Fruit fly (Drosophila melanogaster) whole organism, embryonic: ENCODE measurements around the gene Atg8b.

Experiments
- Atf-2 ChIP-seq: fragments of 200-800 bp; sonication (Bioruptor generic); optimal IDR thresholded peaks from 2 replicates; lab custom pipeline; 2016; ENCODE audit warnings: missing biosample characterization, missing genetic modification characterization
- Awh ChIP-seq: fragments of 200-800 bp; sonication (Bioruptor generic); IDR thresholded peaks from 2 replicates; pipeline ENCODE4, ENCODE4 v1.3.6; 2022; ENCODE audit warnings: missing biosample characterization, missing genetic modification characterization
- Bteb2 ChIP-seq: fragments of 200-800 bp; sonication (Bioruptor generic); optimal IDR thresholded peaks from 2 replicates; lab custom pipeline; 2016; ENCODE audit warnings: missing biosample characterization, missing genetic modification characterization
- CG10209 ChIP-seq: fragments of 200-800 bp; sonication (Bioruptor generic); optimal IDR thresholded peaks from 3 replicates; lab custom pipeline; 2017; ENCODE audit warnings: missing biosample characterization, mild to moderate bottlenecking, missing genetic modification characterization, missing genetic modification reagents
- CG10267 ChIP-seq: fragments of 200-800 bp; sonication (Bioruptor generic); optimal IDR thresholded peaks from 2 replicates; lab custom pipeline; 2018; ENCODE audit warnings: missing biosample characterization, mild to moderate bottlenecking, missing genetic modification characterization, moderate library complexity
- CG10321 ChIP-seq: fragments of 200-800 bp; sonication (Bioruptor generic); IDR thresholded peaks from 2 replicates; pipeline ENCODE4 v1.3.6; 2022; ENCODE audit warnings: missing biosample characterization, missing genetic modification characterization
- CG11456 ChIP-seq: fragments of 200-800 bp; sonication (Bioruptor generic); IDR thresholded peaks from 3 replicates; pipeline ENCODE4 v1.3.6; 2022; ENCODE audit warnings: missing biosample characterization, missing genetic modification characterization
- CG12659 ChIP-seq: fragments of 200-800 bp; sonication (Bioruptor generic); optimal IDR thresholded peaks from 3 replicates; lab custom pipeline; 2017; ENCODE audit warnings: mild to moderate bottlenecking, missing biosample characterization, missing genetic modification reagents, missing genetic modification characterization
- CG17361 ChIP-seq: fragments of 200-800 bp; sonication (Bioruptor generic); IDR thresholded peaks from 3 replicates; pipeline ENCODE4 v1.3.6; 2022; ENCODE audit warnings: missing biosample characterization, missing genetic modification characterization
- CG17829 ChIP-seq: fragments of 200-800 bp; optimal IDR thresholded peaks from 2 replicates; lab custom pipeline; 2019; ENCODE audit warnings: missing biosample characterization, mild to moderate bottlenecking, missing genetic modification characterization, moderate library complexity
- CG18619 ChIP-seq: fragments of 200-800 bp; sonication (Bioruptor generic); optimal IDR thresholded peaks from 3 replicates; lab custom pipeline; 2017; ENCODE audit warnings: missing biosample characterization, mild to moderate bottlenecking, missing genetic modification characterization
- CG2712 ChIP-seq: fragments of 200-800 bp; optimal IDR thresholded peaks from 3 replicates; lab custom pipeline; 2019; ENCODE audit warnings: missing biosample characterization, mild to moderate bottlenecking, missing genetic modification characterization, moderate library complexity
- CG30020 ChIP-seq: fragments of 200-800 bp; optimal IDR thresholded peaks from 2 replicates; lab custom pipeline; 2019; ENCODE audit warnings: missing biosample characterization, mild to moderate bottlenecking, missing genetic modification characterization, moderate library complexity
- CG4282 ChIP-seq: fragments of 200-800 bp; sonication (Bioruptor generic); optimal IDR thresholded peaks from 2 replicates; lab custom pipeline; 2016; ENCODE audit warnings: missing biosample characterization, missing genetic modification characterization
- CG5180 ChIP-seq: fragments of 200-800 bp; sonication (Bioruptor generic); optimal IDR thresholded peaks from 3 replicates; lab custom pipeline; 2017; ENCODE audit warnings: missing biosample characterization, missing genetic modification characterization, mild to moderate bottlenecking, moderate library complexity, missing genetic modification reagents
- CG7271 ChIP-seq: fragments of 200-800 bp; sonication (Bioruptor generic); optimal IDR thresholded peaks from 2 replicates; lab custom pipeline; 2018; ENCODE audit warnings: missing biosample characterization, mild to moderate bottlenecking, missing genetic modification characterization, moderate library complexity
- CG7839 ChIP-seq: fragments of 200-800 bp; sonication (Bioruptor generic); optimal IDR thresholded peaks from 3 replicates; lab custom pipeline; 2018; ENCODE audit warnings: missing biosample characterization, mild to moderate bottlenecking, missing genetic modification characterization, moderate library complexity
- CG7928 ChIP-seq: fragments of 200-800 bp; sonication (Bioruptor generic); optimal IDR thresholded peaks from 2 replicates; lab custom pipeline; 2017; ENCODE audit warnings: missing biosample characterization, mild to moderate bottlenecking, missing genetic modification characterization
- CG8765 ChIP-seq: fragments of 200-800 bp; sonication (Bioruptor generic); IDR thresholded peaks from 2 replicates; pipeline ENCODE4 v1.3.6; 2022; ENCODE audit warnings: missing biosample characterization, missing genetic modification characterization
- CoRest ChIP-seq: fragments of 200-800 bp; sonication (Bioruptor generic); optimal IDR thresholded peaks from 3 replicates; lab custom pipeline; 2018; ENCODE audit warnings: missing biosample characterization, mild to moderate bottlenecking, missing genetic modification characterization, moderate library complexity
- Dek ChIP-seq: fragments of 200-800 bp; sonication (Bioruptor generic); optimal IDR thresholded peaks from 3 replicates; lab custom pipeline; 2019; ENCODE audit warnings: missing biosample characterization, mild to moderate bottlenecking, missing genetic modification characterization, moderate library complexity
- HLH4C ChIP-seq: fragments of 200-800 bp; sonication (Bioruptor generic); IDR thresholded peaks from 3 replicates; pipeline ENCODE4 v1.3.6; 2022; ENCODE audit warnings: missing biosample characterization, missing genetic modification characterization; ENCODE audit not compliant: partially characterized antibody
- Lim3 ChIP-seq: fragments of 200-800 bp; sonication (Bioruptor generic); IDR thresholded peaks from 2 replicates; pipeline ENCODE4 v1.3.6; 2022; ENCODE audit warnings: missing biosample characterization, missing genetic modification characterization
- Max ChIP-seq: fragments of 200-800 bp; sonication (Bioruptor generic); optimal IDR thresholded peaks from 2 replicates; lab custom pipeline; 2016; ENCODE audit warnings: missing biosample characterization, mild to moderate bottlenecking, missing genetic modification characterization
- Med ChIP-seq: fragments of 200-800 bp; sonication (Bioruptor generic); peaks from one replicate; lab custom pipeline; 2016; ENCODE audit warnings: missing biosample characterization, missing genetic modification characterization, mild to moderate bottlenecking, inconsistent platforms, moderate library complexity
- Poxn ChIP-seq: fragments of 200-800 bp; sonication (Bioruptor generic); IDR thresholded peaks from 2 replicates; pipeline ENCODE4 v1.3.6; 2022; ENCODE audit warnings: missing biosample characterization, missing genetic modification characterization
- Ssrp ChIP-seq: fragments of 200-800 bp; sonication (Bioruptor generic); optimal IDR thresholded peaks from 2 replicates; lab custom pipeline; 2018; ENCODE audit warnings: missing biosample characterization, mild to moderate bottlenecking, missing genetic modification characterization, moderate library complexity
- Tbp ChIP-seq: fragments of >200 bp; optimal IDR thresholded peaks from 2 replicates; lab custom pipeline; 2018; ENCODE audit warnings: missing biosample characterization, missing genetic modification characterization
- Trl ChIP-seq, 3 experiments: fragments of >200 bp in 2 of 3; fragments of 200-800 bp in 1 of 3; sonication (Bioruptor generic) in 1 of 3; optimal IDR thresholded peaks; 2 replicates in 1 of 3; 3 replicates in 2 of 3; lab custom pipeline; 2016 to 2017; ENCODE audit warnings: missing biosample characterization in 1 of 3, missing genetic modification characterization in 1 of 3
- ac ChIP-seq: fragments of 200-800 bp; sonication (Bioruptor generic); optimal IDR thresholded peaks from 3 replicates; lab custom pipeline; 2017; ENCODE audit warnings: missing biosample characterization, mild to moderate bottlenecking, missing genetic modification characterization
- ato ChIP-seq: fragments of 200-800 bp; sonication (Bioruptor generic); IDR thresholded peaks from 2 replicates; pipeline ENCODE4 v1.3.6; 2022; ENCODE audit warnings: missing biosample characterization, missing genetic modification characterization; ENCODE audit not compliant: partially characterized antibody
- az2 ChIP-seq: fragments of 200-800 bp; sonication (Bioruptor generic); optimal IDR thresholded peaks from 3 replicates; lab custom pipeline; 2016; ENCODE audit warnings: missing biosample characterization, missing genetic modification characterization
- bsh ChIP-seq, 2 experiments: fragments of 200-800 bp; sonication (Bioruptor generic); optimal IDR thresholded peaks; 2 replicates each; lab custom pipeline; 2017 to 2018; ENCODE audit warnings: mild to moderate bottlenecking in 2 of 2, missing biosample characterization in 2 of 2, missing genetic modification characterization in 2 of 2, moderate library complexity in 1 of 2
- ci ChIP-seq: fragments of 200-800 bp; sonication (Bioruptor generic); IDR thresholded peaks from 3 replicates; pipeline ENCODE4 v1.3.6; 2022; ENCODE audit warnings: missing biosample characterization, missing genetic modification characterization
- crp ChIP-seq, 2 experiments: fragments of 200-800 bp; sonication (Bioruptor generic); optimal IDR thresholded peaks; 2 replicates in 1 of 2; 3 replicates in 1 of 2; lab custom pipeline; 2017; ENCODE audit warnings: missing biosample characterization in 2 of 2, missing genetic modification characterization in 2 of 2, mild to moderate bottlenecking in 1 of 2, moderate library complexity in 1 of 2
- dmrt99B ChIP-seq: fragments of 200-800 bp; sonication (Bioruptor generic); optimal IDR thresholded peaks from 2 replicates; lab custom pipeline; 2018; ENCODE audit warnings: missing biosample characterization, mild to moderate bottlenecking, missing genetic modification characterization, moderate library complexity
- dysf ChIP-seq: fragments of 200-800 bp; sonication (Bioruptor generic); IDR thresholded peaks from 3 replicates; pipeline ENCODE4 v1.3.6; 2022; ENCODE audit warnings: missing biosample characterization, missing genetic modification characterization
- emc ChIP-seq: fragments of 200-800 bp; sonication (Bioruptor generic); optimal IDR thresholded peaks from 2 replicates; lab custom pipeline; 2016; ENCODE audit warnings: missing biosample characterization, missing genetic modification characterization
- fd102C ChIP-seq: fragments of 200-800 bp; sonication (Bioruptor generic); optimal IDR thresholded peaks from 2 replicates; lab custom pipeline; 2018; ENCODE audit warnings: missing biosample characterization, mild to moderate bottlenecking, missing genetic modification characterization, moderate library complexity
- fu2 ChIP-seq: fragments of 200-800 bp; sonication (Bioruptor generic); optimal IDR thresholded peaks from 2 replicates; lab custom pipeline; 2016; ENCODE audit warnings: missing biosample characterization, missing genetic modification characterization
- gt ChIP-seq: fragments of 200-800 bp; sonication (Bioruptor generic); IDR thresholded peaks from 2 replicates; pipeline ENCODE4 v1.3.6; 2022; ENCODE audit warnings: missing biosample characterization, missing genetic modification characterization
- h ChIP-seq: fragments of >200 bp; optimal IDR thresholded peaks from 2 replicates; lab custom pipeline; 2017
- ham ChIP-seq: fragments of 200-800 bp; sonication (Bioruptor generic); IDR thresholded peaks from 2 replicates; pipeline ENCODE4 v1.3.6; 2022; ENCODE audit warnings: missing biosample characterization, missing genetic modification characterization
- hb ChIP-seq: fragments of 200-800 bp; sonication (Bioruptor generic); IDR thresholded peaks from 3 replicates; pipeline ENCODE4 v1.3.6; 2022; ENCODE audit warnings: missing biosample characterization, missing genetic modification characterization; ENCODE audit not compliant: partially characterized antibody
- nom ChIP-seq: fragments of 200-800 bp; sonication (Bioruptor generic); optimal IDR thresholded peaks from 2 replicates; lab custom pipeline; 2017; ENCODE audit warnings: missing biosample characterization, missing genetic modification characterization, mild to moderate bottlenecking, moderate library complexity, missing genetic modification reagents
- pita ChIP-seq: fragments of 200-800 bp; sonication (Bioruptor generic); optimal IDR thresholded peaks from 2 replicates; lab custom pipeline; 2017; ENCODE audit warnings: missing biosample characterization, mild to moderate bottlenecking, missing genetic modification characterization
- psq ChIP-seq: fragments of 200-800 bp; sonication (Bioruptor generic); optimal IDR thresholded peaks from 2 replicates; lab custom pipeline; 2017; ENCODE audit warnings: missing biosample characterization, missing genetic modification characterization
- slp2 ChIP-seq: fragments of 200-800 bp; sonication (Bioruptor generic); optimal IDR thresholded peaks from 2 replicates; lab custom pipeline; 2016; ENCODE audit warnings: missing biosample characterization, missing genetic modification characterization
- sna ChIP-seq: fragments of 200-800 bp; sonication (Bioruptor generic); IDR thresholded peaks from 2 replicates; pipeline ENCODE4 v1.3.6; 2022; ENCODE audit warnings: missing biosample characterization, missing genetic modification characterization; ENCODE audit not compliant: partially characterized antibody

Gene Atg8b

DNA sequence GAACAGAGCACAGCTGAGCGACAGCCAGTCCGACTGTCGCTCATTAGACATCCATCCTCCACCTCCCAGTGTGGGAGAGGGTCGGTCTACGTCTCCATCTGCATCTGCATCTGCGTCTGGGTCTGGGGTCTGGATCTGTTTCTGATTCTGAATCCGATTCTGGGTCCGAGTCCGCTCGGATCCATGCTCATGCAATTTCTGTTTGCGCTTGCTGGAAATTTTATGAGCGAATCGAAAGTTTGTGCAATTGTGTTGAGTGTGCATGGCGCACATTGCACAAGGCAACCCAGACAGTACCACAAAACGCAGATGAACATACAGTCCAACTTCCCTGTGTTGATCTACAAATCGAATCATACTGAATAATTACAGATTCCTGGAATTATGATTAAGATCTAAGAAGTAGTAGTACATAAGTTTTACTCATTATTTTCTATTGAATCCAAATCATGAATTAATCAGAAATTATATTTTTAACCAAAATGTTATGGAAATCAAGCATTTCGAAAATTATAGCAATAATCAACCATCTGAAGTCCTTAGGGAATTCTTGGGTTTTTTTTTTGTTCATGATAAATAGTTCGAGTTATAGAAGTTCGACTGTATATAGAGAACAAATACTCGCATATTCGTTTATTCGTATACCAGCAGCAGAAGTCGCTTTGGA is 21.7 kb downstream of the Atg8b start (continued):
- TF ChIP-seq dmrt99B (tag; lab: Kevin White, UChicago) (peak; percentile 60), CG17361 (GFP tag; lab: Robert Waterston, UW) (0 out of 3 replicates have a peak, but pooled peaks have one; percentile 20), Awh (GFP tag; lab: Robert Waterston, UW) (0 out of 2 replicates have a peak, but pooled peaks have one; percentile 23), CG7839 (tag; lab: Kevin White, UChicago) (peak; percentile 36), ato (GFP tag; lab: Robert Waterston, UW) (no peak), CG10209 (GFP tag; lab: Kevin White, UChicago) (no peak), Trl (optimal IDR thresholded peaks at IDR 0.05; lab: Kevin White, UChicago) (no peak), Trl (GFP tag; optimal IDR thresholded peaks at IDR 0.05; lab: Kevin White, UChicago) (no peak), ham (GFP tag; lab: Robert Waterston, UW) (no peak), CG17829 (no peak), psq (GFP tag; lab: Kevin White, UChicago) (no peak), Lim3 (GFP tag; lab: Robert Waterston, UW) (no peak), az2 (GFP tag; lab: Kevin White, UChicago) (no peak), fd102C (no peak), HLH4C (GFP tag; lab: Robert Waterston, UW) (no peak), h (lab: Kevin White, UChicago) (no peak), CG7271 (tag; lab: Kevin White, UChicago) (no peak), Tbp (GFP tag; lab: Kevin White, UChicago) (no peak), CG10321 (GFP tag; lab: Robert Waterston, UW) (no peak), Max (GFP tag; lab: Kevin White, UChicago) (no peak), CG5180 (GFP tag; lab: Kevin White, UChicago) (no peak), ci (GFP tag; lab: Robert Waterston, UW) (peak; percentile 49; the same call in 1 of the 3 replicates), Bteb2 (no peak), CG7928 (GFP tag; lab: Kevin White, UChicago) (no peak), hb (GFP tag; lab: Robert Waterston, UW) (no peak), CG10267 (tag; lab: Kevin White, UChicago) (no peak), Dek (tag; lab: Kevin White, UChicago) (no peak), bsh (GFP tag; optimal IDR thresholded peaks at IDR 0.05; lab: Kevin White, UChicago) (peak in 1 of 2 experiments; percentile 78), Ssrp (tag; lab: Kevin White, UChicago) (peak; percentile 2), CG18619 (GFP tag; lab: Kevin White, UChicago) (no peak), gt (GFP tag; lab: Robert Waterston, UW) (no peak), ac (GFP tag; lab: Kevin White, UChicago) (no peak), CG8765 (GFP tag; lab: Robert Waterston, UW) (no peak), fu2 (GFP tag; lab: Kevin White, UChicago) (no peak), crp (GFP tag; optimal IDR thresholded peaks at IDR 0.05; lab: Kevin White, UChicago) (no peak), CG4282 (GFP tag; lab: Kevin White, UChicago) (no peak), CG2712 (tag; lab: Kevin White, UChicago) (no peak), CG12659 (GFP tag; lab: Kevin White, UChicago) (no peak), Poxn (no peak), CG30020 (tag; lab: Kevin White, UChicago) (no peak), CG11456 (no peak), nom (GFP tag; lab: Kevin White, UChicago) (peak; percentile 77), Atf-2 (GFP tag; lab: Kevin White, UChicago) (no peak), dysf (0 out of 3 replicates have a peak, but pooled peaks have one; percentile 10), Med (GFP tag; lab: Kevin White, UChicago) (no peak), CoRest (peak; percentile 15), sna (GFP tag; lab: Robert Waterston, UW) (no peak), pita (GFP tag; lab: Kevin White, UChicago) (no peak), emc (no peak), slp2 (GFP tag; lab: Kevin White, UChicago) (no peak)
